Fruit fly (Drosophila melanogaster) whole organism, prepupa: ENCODE data around the gene ppk23.

Experiments used
- Blimp-1 ChIP-seq: fragments of 200-800 bp; sonication (Bioruptor generic); optimal IDR thresholded peaks from 3 replicates; lab custom pipeline; 2017; ENCODE audit warnings: missing biosample characterization, missing genetic modification characterization, mild to moderate bottlenecking, moderate library complexity, missing genetic modification reagents
- CG10631 ChIP-seq: fragments of 200-800 bp; sonication (Bioruptor generic); optimal IDR thresholded peaks from 2 replicates; lab custom pipeline; 2016; ENCODE audit warnings: missing biosample characterization, missing genetic modification characterization
- CG11762 ChIP-seq: fragments of 200-800 bp; sonication (Bioruptor generic); optimal IDR thresholded peaks from 3 replicates; lab custom pipeline; 2016; ENCODE audit warnings: missing biosample characterization, missing genetic modification characterization; ENCODE audit not compliant: insufficient read depth
- CG11902 ChIP-seq: fragments of 200-800 bp; sonication (Bioruptor generic); optimal IDR thresholded peaks from 3 replicates; lab custom pipeline; 2016; ENCODE audit warnings: missing biosample characterization, missing genetic modification characterization
- CG15336 ChIP-seq: fragments of 200-800 bp; sonication (Bioruptor generic); IDR thresholded peaks from 2 replicates; pipeline ENCODE4 v1.3.6; 2022; ENCODE audit warnings: missing biosample characterization, missing genetic modification characterization
- CG1621 ChIP-seq: fragments of 200-800 bp; sonication (Bioruptor generic); optimal IDR thresholded peaks from 3 replicates; lab custom pipeline; 2018; ENCODE audit warnings: missing biosample characterization, mild to moderate bottlenecking, missing genetic modification characterization
- CG16779 ChIP-seq: fragments of 200-800 bp; sonication (Bioruptor generic); optimal IDR thresholded peaks from 3 replicates; lab custom pipeline; 2017; ENCODE audit warnings: missing biosample characterization, mild to moderate bottlenecking, missing genetic modification characterization
- CG3032 ChIP-seq: fragments of 200-800 bp; optimal IDR thresholded peaks from 2 replicates; lab custom pipeline; 2019; ENCODE audit warnings: missing biosample characterization, mild to moderate bottlenecking, missing genetic modification characterization, moderate library complexity
- CG32006 ChIP-seq: fragments of 200-800 bp; sonication (Bioruptor generic); optimal IDR thresholded peaks from 3 replicates; lab custom pipeline; 2017; ENCODE audit warnings: missing biosample characterization, mild to moderate bottlenecking, missing genetic modification characterization
- CG34406 ChIP-seq: fragments of 200-800 bp; sonication (Bioruptor generic); optimal IDR thresholded peaks from 3 replicates; lab custom pipeline; 2016; ENCODE audit warnings: missing biosample characterization, missing genetic modification characterization
- CG4318 ChIP-seq: fragments of 200-800 bp; sonication (Bioruptor generic); optimal IDR thresholded peaks from 3 replicates; lab custom pipeline; 2017; ENCODE audit warnings: missing biosample characterization, mild to moderate bottlenecking, missing genetic modification characterization
- CG6163 ChIP-seq: fragments of 200-800 bp; sonication (Bioruptor generic); IDR thresholded peaks from 3 replicates; pipeline ENCODE4 v1.3.6; 2022; ENCODE audit warnings: missing biosample characterization, missing genetic modification characterization
- CG6276 ChIP-seq: fragments of 200-800 bp; sonication (Bioruptor generic); optimal IDR thresholded peaks from 2 replicates; lab custom pipeline; 2017; ENCODE audit warnings: missing biosample characterization, mild to moderate bottlenecking, missing genetic modification characterization
- CG6792 ChIP-seq: fragments of 200-800 bp; sonication (Bioruptor generic); optimal IDR thresholded peaks from 3 replicates; lab custom pipeline; 2016; ENCODE audit warnings: missing biosample characterization, missing genetic modification characterization
- CG6808 ChIP-seq: fragments of 200-800 bp; sonication (Bioruptor generic); optimal IDR thresholded peaks from 3 replicates; lab custom pipeline; 2017; ENCODE audit warnings: missing biosample characterization, missing genetic modification characterization, mild to moderate bottlenecking, moderate library complexity, missing genetic modification reagents
- CG6854 ChIP-seq: fragments of 200-800 bp; sonication (Bioruptor generic); optimal IDR thresholded peaks from 2 replicates; lab custom pipeline; 2017; ENCODE audit warnings: missing biosample characterization, mild to moderate bottlenecking, missing genetic modification characterization
- CG7368 ChIP-seq: fragments of 200-800 bp; sonication (Bioruptor generic); optimal IDR thresholded peaks from 3 replicates; lab custom pipeline; 2016; ENCODE audit warnings: missing biosample characterization, missing genetic modification characterization
- CG8119 ChIP-seq: fragments of 200-800 bp; sonication (Bioruptor generic); IDR thresholded peaks from 3 replicates; pipeline ENCODE4 v1.3.6; 2022; ENCODE audit warnings: missing biosample characterization, missing genetic modification characterization
- CG8319 ChIP-seq: fragments of 200-800 bp; sonication (Bioruptor generic); optimal IDR thresholded peaks from 3 replicates; lab custom pipeline; 2016; ENCODE audit warnings: missing biosample characterization, missing genetic modification characterization
- CG8632 ChIP-seq: fragments of 200-800 bp; sonication (Bioruptor generic); optimal IDR thresholded peaks from 3 replicates; lab custom pipeline; 2016; ENCODE audit warnings: missing biosample characterization, missing genetic modification characterization
- CG9139 ChIP-seq: fragments of 200-800 bp; sonication (Bioruptor generic); optimal IDR thresholded peaks from 3 replicates; lab custom pipeline; 2017; ENCODE audit warnings: missing biosample characterization, mild to moderate bottlenecking, missing genetic modification characterization
- Eip75B ChIP-seq: fragments of 200-800 bp; sonication (Bioruptor generic); optimal IDR thresholded peaks from 3 replicates; lab custom pipeline; 2016; ENCODE audit warnings: missing biosample characterization, missing genetic modification characterization
- Eip78C ChIP-seq: fragments of 200-800 bp; sonication (Bioruptor generic); peaks from one replicate; lab custom pipeline; 2016; ENCODE audit warnings: missing biosample characterization, missing genetic modification characterization
- Eip93F ChIP-seq: fragments of 200-800 bp; sonication (Bioruptor generic); optimal IDR thresholded peaks from 2 replicates; lab custom pipeline; 2016; ENCODE audit warnings: missing biosample characterization, mild to moderate bottlenecking, missing genetic modification characterization
- Hr38 ChIP-seq: sonication (Bioruptor generic); optimal IDR thresholded peaks from 2 replicates; lab custom pipeline; 2016; ENCODE audit warnings: missing biosample characterization, missing genetic modification characterization
- Hr39 ChIP-seq: fragments of 200-800 bp; sonication (Bioruptor generic); optimal IDR thresholded peaks from 2 replicates; lab custom pipeline; 2016; ENCODE audit warnings: missing biosample characterization, missing genetic modification characterization
- Hr4 ChIP-seq: fragments of 200-800 bp; sonication (Bioruptor generic); optimal IDR thresholded peaks from 3 replicates; lab custom pipeline; 2016; ENCODE audit warnings: missing biosample characterization, missing genetic modification characterization
- Lpt ChIP-seq: fragments of 200-800 bp; sonication (Bioruptor generic); optimal IDR thresholded peaks from 3 replicates; lab custom pipeline; 2016; ENCODE audit warnings: missing biosample characterization, missing genetic modification characterization
- OdsH ChIP-seq: fragments of 200-800 bp; sonication (Bioruptor generic); optimal IDR thresholded peaks from 3 replicates; lab custom pipeline; 2016; ENCODE audit warnings: missing biosample characterization, missing genetic modification characterization
- Smox ChIP-seq: fragments of 200-800 bp; sonication (Bioruptor generic); optimal IDR thresholded peaks from 3 replicates; lab custom pipeline; 2016; ENCODE audit warnings: missing biosample characterization, missing genetic modification characterization
- Sox102F ChIP-seq: fragments of 200-800 bp; sonication (Bioruptor generic); optimal IDR thresholded peaks from 2 replicates; lab custom pipeline; 2016; ENCODE audit warnings: missing biosample characterization, mild to moderate bottlenecking, missing genetic modification characterization
- Sox14 ChIP-seq: fragments of 200-800 bp; sonication (Bioruptor generic); optimal IDR thresholded peaks from 3 replicates; lab custom pipeline; 2016; ENCODE audit warnings: missing biosample characterization, missing genetic modification characterization
- Sox15 ChIP-seq: fragments of 200-800 bp; sonication (Bioruptor generic); optimal IDR thresholded peaks from 3 replicates; lab custom pipeline; 2016; ENCODE audit warnings: missing biosample characterization, missing genetic modification characterization
- achi ChIP-seq: fragments of 200-800 bp; sonication (Bioruptor generic); optimal IDR thresholded peaks from 3 replicates; lab custom pipeline; 2016; ENCODE audit warnings: missing biosample characterization, missing genetic modification characterization
- cyc ChIP-seq: fragments of 200-800 bp; sonication (Bioruptor generic); optimal IDR thresholded peaks from 3 replicates; lab custom pipeline; 2016; ENCODE audit warnings: missing biosample characterization, missing genetic modification characterization
- dac ChIP-seq: fragments of 200-800 bp; sonication (Bioruptor generic); optimal IDR thresholded peaks from 2 replicates; lab custom pipeline; 2017; ENCODE audit warnings: missing biosample characterization, mild to moderate bottlenecking, missing genetic modification characterization
- dsx ChIP-seq: fragments of 200-800 bp; optimal IDR thresholded peaks from 3 replicates; lab custom pipeline; 2019; ENCODE audit warnings: missing biosample characterization, mild to moderate bottlenecking, missing genetic modification characterization, moderate library complexity; ENCODE audit not compliant: poor library complexity, severe bottlenecking
- eg ChIP-seq: fragments of 200-800 bp; sonication (Bioruptor generic); IDR thresholded peaks from 3 replicates; pipeline ENCODE4 v1.3.6; 2022; ENCODE audit warnings: missing biosample characterization, missing genetic modification characterization
- fd85E ChIP-seq: fragments of 200-800 bp; sonication (Bioruptor generic); optimal IDR thresholded peaks from 3 replicates; lab custom pipeline; 2016; ENCODE audit warnings: missing biosample characterization, missing genetic modification characterization
- fkh ChIP-seq: fragments of 200-800 bp; sonication (Bioruptor generic); optimal IDR thresholded peaks from 3 replicates; lab custom pipeline; 2017; ENCODE audit warnings: missing biosample characterization, mild to moderate bottlenecking, missing genetic modification characterization, moderate library complexity
- net ChIP-seq: fragments of 200-800 bp; sonication (Bioruptor generic); optimal IDR thresholded peaks from 3 replicates; lab custom pipeline; 2016; ENCODE audit warnings: missing biosample characterization, missing genetic modification characterization
- pdm3 ChIP-seq: fragments of 200-800 bp; sonication (Bioruptor generic); optimal IDR thresholded peaks from 3 replicates; lab custom pipeline; 2016; ENCODE audit warnings: missing biosample characterization, missing genetic modification characterization
- salr ChIP-seq, 2 experiments: fragments of 200-800 bp; sonication (Bioruptor generic); optimal IDR thresholded peaks; 3 replicates each; lab custom pipeline; 2016 to 2018; ENCODE audit warnings: missing biosample characterization in 2 of 2, missing genetic modification characterization in 2 of 2, mild to moderate bottlenecking in 1 of 2
- ss ChIP-seq, 2 experiments: fragments of 200-800 bp; sonication (Bioruptor generic); optimal IDR thresholded peaks; 2 replicates in 1 of 2; 3 replicates in 1 of 2; lab custom pipeline; 2017 to 2018; ENCODE audit warnings: mild to moderate bottlenecking in 2 of 2, missing biosample characterization in 2 of 2, missing genetic modification characterization in 2 of 2, moderate library complexity in 1 of 2
- topi ChIP-seq: fragments of 200-800 bp; sonication (Bioruptor generic); optimal IDR thresholded peaks from 3 replicates; lab custom pipeline; 2016; ENCODE audit warnings: missing biosample characterization, missing genetic modification characterization
- vri ChIP-seq: fragments of 200-800 bp; sonication (Bioruptor generic); optimal IDR thresholded peaks from 3 replicates; lab custom pipeline; 2016; ENCODE audit warnings: missing biosample characterization, mild to moderate bottlenecking, missing genetic modification characterization

The ppk23 gene

DNA sequence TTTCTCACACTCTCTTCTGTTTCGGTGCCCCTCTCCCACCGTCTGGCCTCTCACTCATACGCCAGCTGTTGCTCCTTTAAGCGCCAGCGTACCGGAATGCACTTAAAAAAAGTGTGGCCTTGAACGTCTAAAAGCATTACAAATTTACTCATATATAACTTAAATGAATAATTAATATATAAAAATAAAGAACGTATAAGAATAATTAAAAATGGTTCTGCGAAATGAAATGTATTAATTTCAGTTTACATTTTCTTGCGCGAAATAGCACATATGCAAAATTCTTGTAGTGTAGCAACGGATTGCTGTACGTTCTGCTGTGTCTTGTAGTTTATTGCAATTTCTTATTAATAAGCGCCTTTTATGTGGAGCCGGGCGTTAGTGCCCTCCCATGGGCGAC lies 6.4 kb downstream of the ppk23 start (continued):
- TF ChIP-seq CG8319 (GFP tag; lab: Kevin White, UChicago) = peak; percentile 25
- no peak for TF ChIP-seq fd85E (GFP tag; lab: Kevin White, UChicago)
- peak; percentile 24 for TF ChIP-seq Blimp-1 (GFP tag; lab: Kevin White, UChicago)
- TF ChIP-seq CG8632 (GFP tag; lab: Kevin White, UChicago) = peak; percentile 76
- TF ChIP-seq CG7368 (GFP tag; lab: Kevin White, UChicago) = peak; percentile 56
- peak; percentile 61 for TF ChIP-seq Eip93F
- TF ChIP-seq Lpt (GFP tag; lab: Kevin White, UChicago) = peak; percentile 65
- TF ChIP-seq Sox102F (GFP tag; lab: Kevin White, UChicago) = peak; percentile 47
- TF ChIP-seq cyc = peak; percentile 25
- peak; percentile 80 for TF ChIP-seq CG3032 (tag; lab: Kevin White, UChicago)
- peak; percentile 82 for TF ChIP-seq CG8119
- peak; percentile 67 for TF ChIP-seq CG6808 (GFP tag; lab: Kevin White, UChicago)
- TF ChIP-seq Hr4 (GFP tag; lab: Kevin White, UChicago) = peak; percentile 37
- TF ChIP-seq ss (GFP tag; optimal IDR thresholded peaks at IDR 0.05; lab: Kevin White, UChicago) = peak; percentile 73 to 75
- peak; percentile 71 for TF ChIP-seq CG15336 (GFP tag; lab: Robert Waterston, UW)
- peak; percentile 46 for TF ChIP-seq pdm3 (GFP tag; lab: Kevin White, UChicago)
- peak; percentile 47 for TF ChIP-seq CG9139 (GFP tag; lab: Kevin White, UChicago)
- TF ChIP-seq CG4318 = peak; percentile 41
- TF ChIP-seq salr (GFP tag; optimal IDR thresholded peaks at IDR 0.05; lab: Kevin White, UChicago) = peak in 1 of 2 experiments; percentile 15
- TF ChIP-seq CG6163 (GFP tag; lab: Robert Waterston, UW) = peak; percentile 78
- TF ChIP-seq fkh (GFP tag; lab: Kevin White, UChicago) = no peak
- peak; percentile 34 for TF ChIP-seq vri
- peak; percentile 50 for TF ChIP-seq CG11762 (GFP tag; lab: Kevin White, UChicago)
- TF ChIP-seq Eip78C = peak; percentile 92
- peak; percentile 12 for TF ChIP-seq Sox15 (GFP tag; lab: Kevin White, UChicago)
- peak; percentile 70 for TF ChIP-seq CG32006 (GFP tag; lab: Kevin White, UChicago)

DNA sequence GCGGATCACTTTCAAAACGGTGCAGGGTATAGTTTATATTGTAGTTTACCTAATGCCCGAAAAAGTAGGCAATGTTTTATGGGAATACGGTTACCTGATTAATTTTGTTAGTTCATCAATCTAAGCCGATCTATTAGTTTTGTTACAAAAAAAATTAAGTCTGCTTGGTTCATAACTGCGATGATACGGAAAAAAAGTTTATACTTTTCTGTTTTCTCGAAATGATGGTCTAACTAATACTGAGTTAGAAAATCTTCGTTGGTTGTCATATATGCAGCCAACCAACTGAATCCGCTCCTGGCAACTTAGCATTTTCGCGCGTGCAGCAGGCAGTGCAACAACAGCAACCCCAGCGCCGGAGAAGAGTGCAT lies 7.1 kb downstream of the ppk23 start:
- TF ChIP-seq Eip93F (peak; percentile 63), CG9139 (GFP tag; lab: Kevin White, UChicago) (peak; percentile 87), eg (peak; percentile 76; the same call in 2 of the 3 replicates), CG34406 (peak; percentile 89), Eip75B (GFP tag; lab: Kevin White, UChicago) (peak; percentile 86), CG16779 (peak; percentile 92), CG6163 (GFP tag; lab: Robert Waterston, UW) (no peak; the same call in none of the 3 replicates), CG6276 (peak; percentile 95), Eip78C (peak; percentile 99), topi (peak; percentile 97), Sox102F (GFP tag; lab: Kevin White, UChicago) (peak; percentile 92), dac (GFP tag; lab: Kevin White, UChicago) (peak; percentile 96), cyc (peak; percentile 98), achi (GFP tag; lab: Kevin White, UChicago) (peak; percentile 94), salr (GFP tag; optimal IDR thresholded peaks at IDR 0.05; lab: Kevin White, UChicago) (peak; percentile 88 to 96), Hr38 (GFP tag; lab: Kevin White, UChicago) (peak; percentile 64), dsx (GFP tag; lab: Kevin White, UChicago) (peak; percentile 91), CG32006 (GFP tag; lab: Kevin White, UChicago) (peak; percentile 98), CG11902 (peak; percentile 99), CG1621 (tag; lab: Kevin White, UChicago) (peak; percentile 90), CG6808 (GFP tag; lab: Kevin White, UChicago) (peak; percentile 98), CG8319 (GFP tag; lab: Kevin White, UChicago) (peak; percentile 93), CG8632 (GFP tag; lab: Kevin White, UChicago) (peak; percentile 94), CG6792 (peak; percentile 96), CG15336 (GFP tag; lab: Robert Waterston, UW) (peak; percentile 85), CG6854 (peak; percentile 88), net (GFP tag; lab: Kevin White, UChicago) (peak; percentile 91), vri (peak; percentile 76), CG10631 (GFP tag; lab: Kevin White, UChicago) (peak; percentile 97), Lpt (GFP tag; lab: Kevin White, UChicago) (peak; percentile 93), CG4318 (peak; percentile 97), Smox (GFP tag; lab: Kevin White, UChicago) (peak; percentile 93), CG8119 (peak; percentile 89), fkh (GFP tag; lab: Kevin White, UChicago) (no peak), CG3032 (tag; lab: Kevin White, UChicago) (peak; percentile 98), Hr4 (GFP tag; lab: Kevin White, UChicago) (peak; percentile 97), OdsH (GFP tag; lab: Kevin White, UChicago) (peak; percentile 97), Sox14 (peak; percentile 97), Hr39 (GFP tag; lab: Kevin White, UChicago) (peak; percentile 97)
